Worm (Caenorhabditis elegans): Measurements from ENCODE around the gene Y49F6B.13.

Gene Y49F6B.13

DNA sequence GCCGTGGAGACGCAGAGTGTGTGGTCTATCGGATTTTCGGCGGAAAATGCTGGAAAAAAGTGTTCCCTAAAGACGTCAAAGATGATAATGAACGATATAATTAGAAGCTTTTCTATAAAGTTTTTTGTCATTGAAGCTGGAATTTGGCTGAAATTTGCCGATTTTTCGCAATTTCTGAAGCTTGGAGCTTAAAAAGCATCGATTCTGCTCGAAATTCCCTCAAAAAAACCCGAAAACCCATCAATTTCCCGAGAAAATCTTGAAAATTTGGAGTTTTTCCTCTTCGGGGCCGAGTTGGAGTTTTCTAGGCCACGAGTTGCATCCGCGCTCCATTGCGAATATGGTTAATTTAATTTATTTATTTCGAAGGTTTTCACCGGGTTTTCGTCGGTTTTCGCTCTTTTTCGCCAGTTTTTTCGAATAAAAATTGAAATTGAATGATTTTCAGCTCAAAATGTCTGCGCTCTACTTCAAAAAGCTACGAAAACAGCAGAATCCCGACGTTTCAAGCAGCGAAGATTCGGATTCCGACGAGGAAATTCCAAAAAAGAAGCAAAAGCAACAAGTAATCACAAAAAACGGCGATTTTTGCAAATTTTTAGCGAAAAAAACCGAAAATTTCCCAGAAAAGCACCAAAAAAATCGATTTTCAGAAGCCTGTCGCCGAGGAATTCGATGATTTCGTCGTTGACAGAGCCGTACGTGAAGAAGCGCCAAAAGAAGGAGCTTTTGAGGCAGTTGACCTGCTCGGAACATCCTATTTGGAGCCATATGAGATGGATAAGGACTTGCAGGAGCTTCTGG, 31.2 kb upstream of the Y49F6B.13 start, which contains the start of the genes col-71 and Y49F6B.2:
TSS of gene col-71 (minus strand) at position 51 of the 804 bp plus-strand sequence.
TSS of gene Y49F6B.2 (plus strand) at position 449 of the 804 bp plus-strand sequence.
- TF ChIP-seq nhr-71 (tag; optimal IDR thresholded peaks at IDR 0.05), result peak; percentile 87
- peak; percentile 89 for TF ChIP-seq tbx-2 (tag; optimal IDR thresholded peaks at IDR 0.05)
- TF ChIP-seq ceh-8 (GFP tag; optimal IDR thresholded peaks at IDR 0.05), result peak; percentile 96
- no peak for TF ChIP-seq hpl-2 (GFP tag; optimal IDR thresholded peaks at IDR 0.05)
- no peak for TF ChIP-seq nhr-12 (tag; optimal IDR thresholded peaks at IDR 0.05)
- TF ChIP-seq egl-27 (tag; optimal IDR thresholded peaks at IDR 0.05), result no peak
- no peak for TF ChIP-seq C34B4.2 (tag; optimal IDR thresholded peaks at IDR 0.05)
- TF ChIP-seq hlh-4 (tag; optimal IDR thresholded peaks at IDR 0.05), result no peak
- TF ChIP-seq elt-2 (tag; optimal IDR thresholded peaks at IDR 0.05), result peak; percentile 68
- TF ChIP-seq ceh-88 (GFP tag; IDR thresholded peaks at IDR 0.05), result peak; percentile 41; the same call in 1 of the 2 replicates
- TF ChIP-seq mef-2 (tag; optimal IDR thresholded peaks at IDR 0.05), result no peak
- TF ChIP-seq jun-1 (tag; optimal IDR thresholded peaks at IDR 0.05), result peak; percentile 31
- TF ChIP-seq lin-39 (tag; optimal IDR thresholded peaks at IDR 0.05), result peak; percentile 64
- TF ChIP-seq lin-13 (GFP tag; optimal IDR thresholded peaks at IDR 0.05), result peak; percentile 80
- TF ChIP-seq pax-3 (tag; optimal IDR thresholded peaks at IDR 0.05), result peak; percentile 81
- peak; percentile 65 to 79 (median 74) for TF ChIP-seq dpl-1 (GFP tag; optimal IDR thresholded peaks at IDR 0.05)
- no peak for TF ChIP-seq pag-3 (tag; optimal IDR thresholded peaks at IDR 0.05; ENCODE audit: borderline replicate concordance, insufficient read depth)
- peak; percentile 85 for TF ChIP-seq ces-1 (GFP tag; optimal IDR thresholded peaks at IDR 0.05)
- TF ChIP-seq lir-3 (tag; optimal IDR thresholded peaks at IDR 0.05; ENCODE audit: poor library complexity), result peak; percentile 95
- no peak for TF ChIP-seq hlh-17 (GFP tag; optimal IDR thresholded peaks at IDR 0.05; ENCODE audit: borderline replicate concordance)
- TF ChIP-seq vab-15 (tag; optimal IDR thresholded peaks at IDR 0.05), result peak; percentile 47
- peak; percentile 90 for TF ChIP-seq lin-15B (tag; optimal IDR thresholded peaks at IDR 0.05)
- no peak for TF ChIP-seq ztf-4 (tag; optimal IDR thresholded peaks at IDR 0.05)
- TF ChIP-seq nhr-19 (GFP tag; conservative IDR thresholded peaks at IDR 0.05), result peak; percentile 79
- peak; percentile 95 for TF ChIP-seq fkh-4 (tag; optimal IDR thresholded peaks at IDR 0.05; ENCODE audit: borderline replicate concordance)
- TF ChIP-seq ama-1 (optimal IDR thresholded peaks at IDR 0.05), result no peak
- TF ChIP-seq unc-86 (tag; optimal IDR thresholded peaks at IDR 0.05), result peak; percentile 75
- no peak for TF ChIP-seq zip-4 (GFP tag; optimal IDR thresholded peaks at IDR 0.05)
- TF ChIP-seq unc-62 (GFP tag; optimal IDR thresholded peaks at IDR 0.05), result no peak
- TF ChIP-seq sptf-1 (tag; optimal IDR thresholded peaks at IDR 0.05), result no peak
- no peak for TF ChIP-seq tlp-1 (tag; optimal IDR thresholded peaks at IDR 0.05)
- peak; percentile 66 for TF ChIP-seq F16B12.6 (tag; optimal IDR thresholded peaks at IDR 0.05)
- peak; percentile 91 for TF ChIP-seq nhr-85 (tag)
- TF ChIP-seq blmp-1 (tag; optimal IDR thresholded peaks at IDR 0.05), result peak; percentile 57
- TF ChIP-seq mab-9 (GFP tag; IDR thresholded peaks at IDR 0.05), result peak; percentile 86
- TF ChIP-seq zag-1 (tag; optimal IDR thresholded peaks at IDR 0.05), result no peak
- TF ChIP-seq mdl-1 (tag; optimal IDR thresholded peaks at IDR 0.05), result peak in 1 of 2 experiments; percentile 53
- TF ChIP-seq lin-35 (GFP tag; optimal IDR thresholded peaks at IDR 0.05), result peak; percentile 71 to 74
- peak; percentile 24 for TF ChIP-seq unc-130 (tag; optimal IDR thresholded peaks at IDR 0.05)
- peak; percentile 74 for TF ChIP-seq fkh-10 (GFP tag; optimal IDR thresholded peaks at IDR 0.05)
- TF ChIP-seq aly-2 (tag; optimal IDR thresholded peaks at IDR 0.05), result peak; percentile 21
- TF ChIP-seq nhr-20 (tag; optimal IDR thresholded peaks at IDR 0.05), result peak; percentile 76
- TF ChIP-seq lin-14 (GFP tag; optimal IDR thresholded peaks at IDR 0.05), result peak; percentile 89
- TF ChIP-seq fos-1 (tag; optimal IDR thresholded peaks at IDR 0.05), result peak; percentile 64
- TF ChIP-seq rnt-1 (tag; optimal IDR thresholded peaks at IDR 0.05), result peak; percentile 98
- TF ChIP-seq C16A3.4 (tag; optimal IDR thresholded peaks at IDR 0.05), result peak; percentile 72
- TF ChIP-seq snu-23 (GFP tag; optimal IDR thresholded peaks at IDR 0.05), result peak; percentile 86
- no peak for TF ChIP-seq ceh-63 (GFP tag; optimal IDR thresholded peaks at IDR 0.05)
- TF ChIP-seq efl-1 (optimal IDR thresholded peaks at IDR 0.05), result peak; percentile 78 to 79
- TF ChIP-seq efl-1 (GFP tag; optimal IDR thresholded peaks at IDR 0.05 in 1 of 2), result peak; percentile 80 to 97
- TF ChIP-seq Y116A8C.19 (tag; optimal IDR thresholded peaks at IDR 0.05; ENCODE audit: borderline replicate concordance), result peak; percentile 32

All from whole organism, L1 larva.